Fruit fly (Drosophila melanogaster) whole organism, embryonic: ENCODE results near the gene Ufl1.

Experiments used
- Abd-B ChIP-seq: fragments of 200-800 bp; sonication (Bioruptor generic); optimal IDR thresholded peaks from 2 replicates; lab custom pipeline; 2018; ENCODE audit warnings: missing biosample characterization, mild to moderate bottlenecking, missing genetic modification characterization, moderate library complexity
- Adf1 ChIP-seq: fragments of 200-800 bp; sonication (Bioruptor generic); IDR thresholded peaks from 2 replicates; pipeline ENCODE4 v1.3.6; 2022; ENCODE audit warnings: missing biosample characterization, missing genetic modification characterization
- Aef1 ChIP-seq: fragments of 200-800 bp; sonication (Bioruptor generic); IDR thresholded peaks from 3 replicates; pipeline ENCODE4 v1.3.6; 2022; ENCODE audit warnings: missing biosample characterization, missing genetic modification characterization
- Asciz ChIP-seq: fragments of 200-800 bp; sonication (Bioruptor generic); optimal IDR thresholded peaks from 2 replicates; lab custom pipeline; 2017; ENCODE audit warnings: missing biosample characterization, mild to moderate bottlenecking, missing genetic modification characterization, missing genetic modification reagents
- Bdp1 ChIP-seq: fragments of 200-800 bp; sonication (Bioruptor generic); optimal IDR thresholded peaks from 3 replicates; lab custom pipeline; 2016; ENCODE audit warnings: missing biosample characterization, missing genetic modification characterization
- CG10147 ChIP-seq: fragments of 200-800 bp; sonication (Bioruptor generic); optimal IDR thresholded peaks from 2 replicates; lab custom pipeline; 2019; ENCODE audit warnings: missing biosample characterization, mild to moderate bottlenecking, missing genetic modification characterization, moderate library complexity
- CG10209 ChIP-seq: fragments of 200-800 bp; sonication (Bioruptor generic); optimal IDR thresholded peaks from 3 replicates; lab custom pipeline; 2017; ENCODE audit warnings: missing biosample characterization, mild to moderate bottlenecking, missing genetic modification characterization, missing genetic modification reagents
- CG11093 ChIP-seq: fragments of 200-800 bp; sonication (Bioruptor generic); IDR thresholded peaks from 3 replicates; pipeline ENCODE4 v1.3.6; 2022; ENCODE audit warnings: missing biosample characterization, missing genetic modification characterization
- CG14050 ChIP-seq: fragments of 200-800 bp; sonication (Bioruptor generic); IDR thresholded peaks from 3 replicates; pipeline ENCODE4 v1.3.6; 2022; ENCODE audit warnings: missing biosample characterization, missing genetic modification characterization
- CG15073 ChIP-seq: fragments of 200-800 bp; sonication (Bioruptor generic); optimal IDR thresholded peaks from 2 replicates; lab custom pipeline; 2016; ENCODE audit warnings: missing biosample characterization, missing genetic modification characterization
- CG1647 ChIP-seq: fragments of 200-800 bp; sonication (Bioruptor generic); optimal IDR thresholded peaks from 3 replicates; lab custom pipeline; 2016; ENCODE audit warnings: missing biosample characterization, missing genetic modification characterization
- CG16779 ChIP-seq: fragments of 200-800 bp; sonication (Bioruptor generic); IDR thresholded peaks from 2 replicates; pipeline ENCODE4 v1.3.6; 2022; ENCODE audit warnings: missing biosample characterization, missing genetic modification characterization
- CG17802 ChIP-seq: fragments of 200-800 bp; sonication (Bioruptor generic); optimal IDR thresholded peaks from 2 replicates; lab custom pipeline; 2018; ENCODE audit warnings: missing biosample characterization, mild to moderate bottlenecking, missing genetic modification characterization, moderate library complexity
- CG4707 ChIP-seq: fragments of 200-800 bp; sonication (Bioruptor generic); optimal IDR thresholded peaks from 2 replicates; lab custom pipeline; 2018; ENCODE audit warnings: missing biosample characterization, mild to moderate bottlenecking, missing genetic modification characterization, moderate library complexity
- CG5953 ChIP-seq: fragments of 200-800 bp; sonication (Bioruptor generic); IDR thresholded peaks from 2 replicates; pipeline ENCODE4 v1.3.6; 2022; ENCODE audit warnings: missing biosample characterization, missing genetic modification characterization
- CG6175 ChIP-seq: fragments of 200-800 bp; sonication (Bioruptor generic); IDR thresholded peaks from 3 replicates; pipeline ENCODE4 v1.3.6; 2022; ENCODE audit warnings: missing biosample characterization, missing genetic modification characterization
- CG6654 ChIP-seq: fragments of 200-800 bp; sonication (Bioruptor generic); optimal IDR thresholded peaks from 2 replicates; lab custom pipeline; 2017; ENCODE audit warnings: missing biosample characterization, mild to moderate bottlenecking, missing genetic modification characterization
- CG6813 ChIP-seq: fragments of 200-800 bp; sonication (Bioruptor generic); optimal IDR thresholded peaks from 2 replicates; lab custom pipeline; 2017; ENCODE audit warnings: missing biosample characterization, missing genetic modification characterization, mild to moderate bottlenecking, moderate library complexity, missing genetic modification reagents
- CG7786 ChIP-seq: fragments of 200-800 bp; sonication (Bioruptor generic); optimal IDR thresholded peaks from 2 replicates; lab custom pipeline; 2016; ENCODE audit warnings: missing biosample characterization, missing genetic modification characterization
- CG8359 ChIP-seq: fragments of 200-800 bp; sonication (Bioruptor generic); optimal IDR thresholded peaks from 2 replicates; lab custom pipeline; 2017; ENCODE audit warnings: missing biosample characterization, mild to moderate bottlenecking, missing genetic modification characterization, borderline replicate concordance
- CG8388 ChIP-seq: fragments of 200-800 bp; sonication (Bioruptor generic); optimal IDR thresholded peaks from 2 replicates; lab custom pipeline; 2019; ENCODE audit warnings: missing biosample characterization, mild to moderate bottlenecking, missing genetic modification characterization, moderate library complexity
- CG9932 ChIP-seq: fragments of 200-800 bp; sonication (Bioruptor generic); IDR thresholded peaks from 2 replicates; pipeline ENCODE4 v1.3.6; 2022; ENCODE audit warnings: missing biosample characterization, missing genetic modification characterization
- Chrac-16 ChIP-seq: fragments of 200-800 bp; sonication (Bioruptor generic); optimal IDR thresholded peaks from 3 replicates; lab custom pipeline; 2016; ENCODE audit warnings: missing biosample characterization, missing genetic modification characterization
- CrebB ChIP-seq: fragments of 200-800 bp; sonication (Bioruptor generic); optimal IDR thresholded peaks from 3 replicates; lab custom pipeline; 2018; ENCODE audit warnings: missing biosample characterization, mild to moderate bottlenecking, missing genetic modification characterization
- Hr51 ChIP-seq, 2 experiments: fragments of 200-800 bp; sonication (Bioruptor generic); optimal IDR thresholded peaks; 2 replicates in 1 of 2; 3 replicates in 1 of 2; lab custom pipeline; 2016 to 2018; ENCODE audit warnings: missing biosample characterization in 2 of 2, missing genetic modification characterization in 2 of 2, mild to moderate bottlenecking in 1 of 2, moderate library complexity in 1 of 2
- Kr ChIP-seq: fragments of 200-800 bp; sonication (Bioruptor generic); optimal IDR thresholded peaks from 2 replicates; lab custom pipeline; 2017; ENCODE audit warnings: missing biosample characterization, mild to moderate bottlenecking, missing genetic modification characterization
- Lhr ChIP-seq: fragments of 200-800 bp; sonication (Bioruptor generic); optimal IDR thresholded peaks from 3 replicates; lab custom pipeline; 2017; ENCODE audit warnings: mild to moderate bottlenecking, missing biosample characterization, missing genetic modification reagents, missing genetic modification characterization
- Med ChIP-seq: fragments of 200-800 bp; sonication (Bioruptor generic); peaks from one replicate; lab custom pipeline; 2016; ENCODE audit warnings: missing biosample characterization, missing genetic modification characterization, mild to moderate bottlenecking, inconsistent platforms, moderate library complexity
- Mes4 ChIP-seq: fragments of 200-800 bp; sonication (Bioruptor generic); optimal IDR thresholded peaks from 2 replicates; lab custom pipeline; 2016; ENCODE audit warnings: missing biosample characterization, missing genetic modification characterization
- NFAT ChIP-seq: fragments of 200-800 bp; sonication (Bioruptor generic); IDR thresholded peaks from 2 replicates; pipeline ENCODE4 v1.3.6; 2022; ENCODE audit warnings: missing biosample characterization, missing genetic modification characterization
- NK7.1 ChIP-seq: fragments of 200-800 bp; sonication (Bioruptor generic); optimal IDR thresholded peaks from 3 replicates; lab custom pipeline; 2016; ENCODE audit warnings: missing biosample characterization, missing genetic modification characterization
- Neu2 ChIP-seq: fragments of 200-800 bp; sonication (Bioruptor generic); optimal IDR thresholded peaks from 3 replicates; lab custom pipeline; 2016; ENCODE audit warnings: missing biosample characterization, missing genetic modification characterization, borderline replicate concordance
- Nf-YB ChIP-seq: fragments of 200-800 bp; sonication (Bioruptor generic); optimal IDR thresholded peaks from 3 replicates; lab custom pipeline; 2019; ENCODE audit warnings: missing biosample characterization, mild to moderate bottlenecking, missing genetic modification characterization, moderate library complexity
- Oli ChIP-seq: fragments of 200-800 bp; sonication (Bioruptor generic); optimal IDR thresholded peaks from 2 replicates; lab custom pipeline; 2018; ENCODE audit warnings: missing biosample characterization, mild to moderate bottlenecking, missing genetic modification characterization, moderate library complexity
- Trl ChIP-seq, 3 experiments: fragments of >200 bp in 2 of 3; fragments of 200-800 bp in 1 of 3; sonication (Bioruptor generic) in 1 of 3; optimal IDR thresholded peaks; 2 replicates in 1 of 3; 3 replicates in 2 of 3; lab custom pipeline; 2016 to 2017; ENCODE audit warnings: missing biosample characterization in 1 of 3, missing genetic modification characterization in 1 of 3
- Xrp1 ChIP-seq: fragments of 200-800 bp; sonication (Bioruptor generic); IDR thresholded peaks from 2 replicates; pipeline ENCODE4 v1.3.6; 2022; ENCODE audit warnings: missing biosample characterization, missing genetic modification characterization
- amos ChIP-seq: fragments of 200-800 bp; sonication (Bioruptor generic); IDR thresholded peaks from 2 replicates; pipeline ENCODE4 v1.3.6; 2022; ENCODE audit warnings: missing biosample characterization, missing genetic modification characterization; ENCODE audit not compliant: partially characterized antibody
- ara ChIP-seq: fragments of 200-800 bp; sonication (Bioruptor generic); IDR thresholded peaks from 2 replicates; pipeline ENCODE4 v1.3.6; 2022; ENCODE audit warnings: missing biosample characterization, missing genetic modification characterization
- chinmo ChIP-seq: fragments of 200-800 bp; sonication (Bioruptor generic); IDR thresholded peaks from 4 replicates; pipeline ENCODE4 v1.3.6; 2022; ENCODE audit warnings: missing biosample characterization, missing genetic modification characterization; ENCODE audit not compliant: partially characterized antibody
- chn ChIP-seq: fragments of 200-800 bp; sonication (Bioruptor generic); optimal IDR thresholded peaks from 2 replicates; lab custom pipeline; 2016; ENCODE audit warnings: missing biosample characterization, missing genetic modification characterization
- dimm ChIP-seq: fragments of 200-800 bp; sonication (Bioruptor generic); IDR thresholded peaks from 2 replicates; pipeline ENCODE4 v1.3.6; 2022; ENCODE audit warnings: missing biosample characterization, missing genetic modification characterization
- ems ChIP-seq: fragments of 200-800 bp; sonication (Bioruptor generic); optimal IDR thresholded peaks from 3 replicates; lab custom pipeline; 2016; ENCODE audit warnings: missing biosample characterization, missing genetic modification characterization
- ewg ChIP-seq: fragments of 200-800 bp; sonication (Bioruptor generic); optimal IDR thresholded peaks from 3 replicates; lab custom pipeline; 2017; ENCODE audit warnings: mild to moderate bottlenecking, missing biosample characterization, missing genetic modification reagents, missing genetic modification characterization
- eyg ChIP-seq: fragments of 200-800 bp; sonication (Bioruptor generic); optimal IDR thresholded peaks from 3 replicates; lab custom pipeline; 2016; ENCODE audit warnings: missing biosample characterization, missing genetic modification characterization
- jumu ChIP-seq: fragments of 200-800 bp; sonication (Bioruptor generic); optimal IDR thresholded peaks from 3 replicates; lab custom pipeline; 2016; ENCODE audit warnings: missing biosample characterization, missing genetic modification characterization
- lab ChIP-seq: fragments of 200-800 bp; sonication (Bioruptor generic); optimal IDR thresholded peaks from 3 replicates; lab custom pipeline; 2017; ENCODE audit warnings: missing biosample characterization, missing genetic modification characterization, mild to moderate bottlenecking, moderate library complexity, missing genetic modification reagents
- peb ChIP-seq: fragments of 200-800 bp; sonication (Bioruptor generic); IDR thresholded peaks from 2 replicates; pipeline ENCODE4 v1.3.6; 2022; ENCODE audit warnings: missing biosample characterization, missing genetic modification characterization
- sens ChIP-seq: fragments of 200-800 bp; sonication (Bioruptor generic); peaks from one replicate; lab custom pipeline; 2016; ENCODE audit warnings: missing biosample characterization, missing genetic modification characterization
- ssp ChIP-seq: fragments of 200-800 bp; sonication (Bioruptor generic); IDR thresholded peaks from 2 replicates; pipeline ENCODE4 v1.3.6; 2022; ENCODE audit warnings: missing biosample characterization, missing genetic modification characterization
- vvl ChIP-seq: fragments of 200-800 bp; sonication (Bioruptor generic); IDR thresholded peaks from 2 replicates; pipeline ENCODE4 v1.3.6; 2022; ENCODE audit warnings: missing biosample characterization, missing genetic modification characterization

The Ufl1 gene

dm6 chr3R:7037250-7037802, 36.9 kb downstream of the Ufl1 start (continued):
- TF ChIP-seq CG8388 (GFP tag; lab: Kevin White, UChicago) (no peak), jumu (GFP tag; lab: Kevin White, UChicago) (no peak), CG1647 (GFP tag; lab: Kevin White, UChicago) (no peak), Xrp1 (GFP tag; lab: Robert Waterston, UW) (peak; percentile 42; the same call in 1 of the 2 replicates), Trl (optimal IDR thresholded peaks at IDR 0.05; lab: Kevin White, UChicago) (peak; percentile 87 to 91), Trl (GFP tag; optimal IDR thresholded peaks at IDR 0.05; lab: Kevin White, UChicago) (peak; percentile 46), CG17802 (tag; lab: Kevin White, UChicago) (no peak), CG6813 (no peak), CG10209 (GFP tag; lab: Kevin White, UChicago) (peak; percentile 2), chinmo (GFP tag; lab: Robert Waterston, UW) (peak; percentile 89; the same call in 1 of the 4 replicates), Adf1 (GFP tag; lab: Robert Waterston, UW) (peak; percentile 100), Chrac-16 (no peak), CG7786 (GFP tag; lab: Kevin White, UChicago) (no peak), CG15073 (no peak), ara (GFP tag; lab: Robert Waterston, UW) (0 out of 2 replicates have a peak, but pooled peaks have one; percentile 33), CG10147 (GFP tag; lab: Kevin White, UChicago) (no peak), chn (GFP tag; lab: Kevin White, UChicago) (peak; percentile 32), Abd-B (GFP tag; lab: Kevin White, UChicago) (peak; percentile 57), Lhr (GFP tag; lab: Kevin White, UChicago) (no peak), Nf-YB (GFP tag; lab: Kevin White, UChicago) (peak; percentile 94), Aef1 (GFP tag; lab: Robert Waterston, UW) (no peak), dimm (GFP tag; lab: Robert Waterston, UW) (no peak), Neu2 (GFP tag; lab: Kevin White, UChicago) (peak; percentile 52), CG8359 (no peak), Bdp1 (no peak), CG6654 (no peak), ewg (GFP tag; lab: Kevin White, UChicago) (peak; percentile 98), vvl (GFP tag; lab: Robert Waterston, UW) (no peak), lab (GFP tag; lab: Kevin White, UChicago) (peak; percentile 8), CG4707 (GFP tag; lab: Kevin White, UChicago) (no peak), CG14050 (no peak), Mes4 (GFP tag; lab: Kevin White, UChicago) (no peak), CG11093 (no peak), sens (GFP tag; lab: Kevin White, UChicago) (peak; percentile 73), eyg (GFP tag; lab: Kevin White, UChicago) (no peak), NFAT (GFP tag; lab: Robert Waterston, UW) (no peak), Kr (GFP tag; lab: Kevin White, UChicago) (peak; percentile 100), Oli (no peak), ssp (GFP tag; lab: Robert Waterston, UW) (no peak), CG5953 (GFP tag; lab: Robert Waterston, UW) (no peak), amos (0 out of 2 replicates have a peak, but pooled peaks have one; percentile 8), Asciz (GFP tag; lab: Kevin White, UChicago) (no peak), CG6175 (GFP tag; lab: Robert Waterston, UW) (no peak), NK7.1 (GFP tag; lab: Kevin White, UChicago) (no peak), peb (GFP tag; lab: Robert Waterston, UW) (no peak), CG16779 (GFP tag; lab: Robert Waterston, UW) (no peak), CrebB (tag; lab: Kevin White, UChicago) (peak; percentile 35), Med (GFP tag; lab: Kevin White, UChicago) (peak; percentile 80), ems (GFP tag; lab: Kevin White, UChicago) (no peak), CG9932 (GFP tag; lab: Robert Waterston, UW) (0 out of 2 replicates have a peak, but pooled peaks have one; percentile 16), Hr51 (GFP tag; optimal IDR thresholded peaks at IDR 0.05; lab: Kevin White, UChicago) (peak in 1 of 2 experiments; percentile 22)
